Fruit fly (Drosophila melanogaster): ENCODE data around the gene sturkopf.

sturkopf gene

DNA sequence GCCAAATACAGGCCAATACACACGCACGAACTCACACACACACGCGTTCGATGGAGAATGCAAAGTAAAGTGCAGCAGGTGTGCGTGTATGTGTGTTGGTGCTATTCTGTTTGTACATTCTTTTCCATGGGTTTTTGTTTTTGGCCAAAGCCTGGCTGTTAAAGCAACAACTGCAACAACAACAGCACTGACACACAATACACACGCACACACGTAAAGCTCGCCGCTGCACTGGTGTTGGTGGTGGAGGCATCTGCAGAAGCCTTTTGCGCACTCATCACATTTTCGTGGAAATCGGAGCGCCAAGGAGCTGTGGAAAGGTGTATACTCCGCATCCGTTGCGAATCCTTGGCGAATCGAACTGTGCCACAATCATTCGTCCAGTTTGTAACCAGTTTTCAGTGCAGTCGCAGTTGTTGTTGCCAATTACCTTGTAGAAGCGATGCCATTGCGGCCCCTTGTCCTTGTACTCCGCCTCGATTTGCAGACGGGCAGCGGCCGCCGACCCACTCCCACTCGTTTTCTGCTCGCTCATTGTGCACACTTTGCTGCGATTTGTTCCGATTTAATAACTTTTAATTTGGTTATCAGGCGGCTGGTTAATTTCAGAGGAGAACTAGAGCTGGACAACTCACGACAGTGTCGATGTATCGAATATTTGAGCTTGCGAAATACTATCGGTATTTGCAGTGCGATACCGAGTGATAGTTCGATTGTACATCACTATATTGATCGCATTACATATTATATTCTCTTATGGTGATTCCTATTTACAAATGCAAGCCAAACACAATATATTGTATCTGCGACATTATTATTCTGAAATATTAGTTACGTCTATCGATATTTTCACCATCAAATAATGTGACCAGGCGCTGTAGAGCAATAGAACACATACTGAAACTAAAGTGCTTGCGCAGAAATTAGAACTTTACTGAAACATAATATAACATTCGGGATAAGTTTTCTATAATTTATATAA, 37.1 kb upstream of the sturkopf start:
- TF ChIP-seq Ets98B (GFP tag; IDR thresholded peaks at IDR 0.05) = peak; percentile 40; the same call in 1 of the 2 replicates
- TF ChIP-seq CG17806 (tag; optimal IDR thresholded peaks at IDR 0.05) = peak; percentile 4
- no peak for TF ChIP-seq D1 (tag; optimal IDR thresholded peaks at IDR 0.05)
- TF ChIP-seq CG32121 (GFP tag; IDR thresholded peaks at IDR 0.05) = no peak
- no peak for TF ChIP-seq CG13204 (GFP tag; optimal IDR thresholded peaks at IDR 0.05)
- no peak for TF ChIP-seq CG10348 (GFP tag; IDR thresholded peaks at IDR 0.05)
- peak; percentile 24 for TF ChIP-seq CG15710 (tag; optimal IDR thresholded peaks at IDR 0.05)
- no peak for TF ChIP-seq CG4496 (GFP tag; IDR thresholded peaks at IDR 0.05)
- TF ChIP-seq Snoo (tag; optimal IDR thresholded peaks at IDR 0.05) = peak; percentile 28
- TF ChIP-seq CG34367 (tag; optimal IDR thresholded peaks at IDR 0.05) = no peak
- no peak for TF ChIP-seq CG12605 (GFP tag; IDR thresholded peaks at IDR 0.05)
- no peak for TF ChIP-seq EcR (GFP tag; optimal IDR thresholded peaks at IDR 0.05)
- no peak for TF ChIP-seq gl (tag; optimal IDR thresholded peaks at IDR 0.05)
- TF ChIP-seq rn (GFP tag; IDR thresholded peaks at IDR 0.05) = no peak
- peak; percentile 41 for TF ChIP-seq CG8159 (tag; optimal IDR thresholded peaks at IDR 0.05)
- TF ChIP-seq fd96Ca (GFP tag; IDR thresholded peaks at IDR 0.05) = no peak
- TF ChIP-seq CG8301 (tag; optimal IDR thresholded peaks at IDR 0.05) = no peak
- peak; percentile 36 for TF ChIP-seq Pif1A (GFP tag; optimal IDR thresholded peaks at IDR 0.05)
- no peak for TF ChIP-seq Pif1B (GFP tag; optimal IDR thresholded peaks at IDR 0.05)
- TF ChIP-seq CG9948 (tag; optimal IDR thresholded peaks at IDR 0.05) = no peak
- no peak for TF ChIP-seq CG14655 (GFP tag; optimal IDR thresholded peaks at IDR 0.05)

DNA sequence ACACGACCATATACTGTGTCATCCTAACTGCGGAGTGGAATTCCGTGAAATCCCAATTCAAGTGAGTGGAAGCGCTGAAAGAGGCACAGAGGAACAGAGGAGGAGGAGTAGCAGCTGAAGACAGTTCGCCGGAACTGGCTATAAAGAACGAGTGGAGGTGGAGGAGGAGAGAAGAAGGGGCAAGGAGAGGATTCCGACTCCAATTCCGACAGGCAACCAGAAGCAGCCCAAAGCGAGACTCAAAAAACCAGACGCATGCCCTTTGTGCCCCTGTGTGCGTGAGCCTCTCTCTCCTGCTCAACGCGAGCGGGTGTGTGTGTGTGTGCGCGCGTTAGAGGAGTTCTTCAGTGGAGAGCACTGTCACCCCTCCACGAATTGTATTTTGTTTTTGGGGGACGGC, 36.2 kb upstream of the sturkopf start:
- TF ChIP-seq CG32121 (GFP tag; IDR thresholded peaks at IDR 0.05) = no peak
- TF ChIP-seq CG14655 (GFP tag; optimal IDR thresholded peaks at IDR 0.05) = no peak
- no peak for TF ChIP-seq CG12605 (GFP tag; IDR thresholded peaks at IDR 0.05)
- no peak for TF ChIP-seq rn (GFP tag; IDR thresholded peaks at IDR 0.05)
- TF ChIP-seq CG34367 (tag; optimal IDR thresholded peaks at IDR 0.05) = no peak
- TF ChIP-seq Pif1B (GFP tag; optimal IDR thresholded peaks at IDR 0.05) = no peak
- TF ChIP-seq CG10348 (GFP tag; IDR thresholded peaks at IDR 0.05) = no peak
- no peak for TF ChIP-seq CG8159 (tag; optimal IDR thresholded peaks at IDR 0.05)
- TF ChIP-seq fd96Ca (GFP tag; IDR thresholded peaks at IDR 0.05) = peak; percentile 26; the same call in 1 of the 3 replicates
- TF ChIP-seq CG4496 (GFP tag; IDR thresholded peaks at IDR 0.05) = 0 out of 3 replicates have a peak, but pooled peaks have one; percentile 7
- no peak for TF ChIP-seq gl (tag; optimal IDR thresholded peaks at IDR 0.05)
- TF ChIP-seq CG8301 (tag; optimal IDR thresholded peaks at IDR 0.05) = no peak
- no peak for TF ChIP-seq Snoo (tag; optimal IDR thresholded peaks at IDR 0.05)
- no peak for TF ChIP-seq CG17806 (tag; optimal IDR thresholded peaks at IDR 0.05)

DNA sequence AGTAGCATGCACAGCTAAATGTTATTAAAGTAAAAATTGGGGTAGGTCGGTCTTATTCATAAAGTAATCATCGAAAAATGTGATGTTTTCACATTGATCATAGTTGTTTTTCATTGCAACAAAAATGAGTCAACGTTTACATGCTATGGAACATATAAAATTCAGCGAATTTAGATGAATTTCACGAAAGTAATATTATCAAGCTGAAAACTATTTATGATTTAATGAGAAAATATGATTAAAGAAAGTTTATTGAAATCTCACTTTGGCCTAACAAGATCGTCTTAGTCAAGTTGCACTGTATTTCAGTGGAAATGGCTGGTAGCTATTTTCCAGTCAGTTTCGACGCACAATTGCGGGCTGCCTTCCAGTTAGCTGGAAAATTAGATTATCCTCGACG, 35.8 kb upstream of the sturkopf start:
- TF ChIP-seq CG12605 (GFP tag; IDR thresholded peaks at IDR 0.05) = no peak
- no peak for TF ChIP-seq rn (GFP tag; IDR thresholded peaks at IDR 0.05)
- no peak for TF ChIP-seq CG9948 (tag; optimal IDR thresholded peaks at IDR 0.05)
- TF ChIP-seq Snoo (tag; optimal IDR thresholded peaks at IDR 0.05) = no peak
- TF ChIP-seq CG8301 (tag; optimal IDR thresholded peaks at IDR 0.05) = no peak
- no peak for TF ChIP-seq CG8159 (tag; optimal IDR thresholded peaks at IDR 0.05)
- no peak for TF ChIP-seq Ets98B (GFP tag; IDR thresholded peaks at IDR 0.05)
- no peak for TF ChIP-seq fd96Ca (GFP tag; IDR thresholded peaks at IDR 0.05)
- no peak for TF ChIP-seq CG34367 (tag; optimal IDR thresholded peaks at IDR 0.05)
- no peak for TF ChIP-seq CG14655 (GFP tag; optimal IDR thresholded peaks at IDR 0.05)
- TF ChIP-seq CG13204 (GFP tag; optimal IDR thresholded peaks at IDR 0.05) = no peak
- TF ChIP-seq gl (tag; optimal IDR thresholded peaks at IDR 0.05) = no peak
- TF ChIP-seq CG32121 (GFP tag; IDR thresholded peaks at IDR 0.05) = no peak
- TF ChIP-seq EcR (GFP tag; optimal IDR thresholded peaks at IDR 0.05) = no peak
- TF ChIP-seq CG17806 (tag; optimal IDR thresholded peaks at IDR 0.05) = no peak
- TF ChIP-seq Pif1A (GFP tag; optimal IDR thresholded peaks at IDR 0.05) = no peak
- no peak for TF ChIP-seq Pif1B (GFP tag; optimal IDR thresholded peaks at IDR 0.05)
- no peak for TF ChIP-seq CG10348 (GFP tag; IDR thresholded peaks at IDR 0.05)
- TF ChIP-seq CG4496 (GFP tag; IDR thresholded peaks at IDR 0.05) = no peak

DNA sequence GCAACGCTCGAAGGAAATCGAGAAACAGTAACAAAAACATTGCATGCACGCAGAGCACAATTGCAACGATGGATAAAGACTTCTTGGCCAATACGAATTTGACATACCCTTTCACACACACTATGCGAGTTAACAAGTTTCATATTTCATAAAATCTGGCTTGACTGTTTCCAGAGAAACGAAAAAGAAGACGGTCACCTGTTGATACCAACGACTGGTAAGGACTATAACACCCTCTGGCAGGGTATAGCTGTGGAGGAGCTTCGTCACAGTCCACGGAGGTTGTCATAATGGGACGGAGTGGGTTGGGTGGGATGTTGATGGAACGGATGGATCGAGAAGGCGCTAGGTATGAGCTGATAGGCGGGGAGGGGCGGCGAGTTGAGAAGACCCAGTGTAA, 35.1 kb upstream of the sturkopf start:
- TF ChIP-seq Snoo (tag; optimal IDR thresholded peaks at IDR 0.05) (peak; percentile 72), CG17806 (tag; optimal IDR thresholded peaks at IDR 0.05) (peak; percentile 68), CG8301 (tag; optimal IDR thresholded peaks at IDR 0.05) (peak; percentile 79), rn (GFP tag; IDR thresholded peaks at IDR 0.05) (peak; percentile 68), CG34367 (tag; optimal IDR thresholded peaks at IDR 0.05) (peak; percentile 78), CG32121 (GFP tag; IDR thresholded peaks at IDR 0.05) (peak; percentile 81), CG8159 (tag; optimal IDR thresholded peaks at IDR 0.05) (peak; percentile 73), gl (tag; optimal IDR thresholded peaks at IDR 0.05) (peak; percentile 64), Ets98B (GFP tag; IDR thresholded peaks at IDR 0.05) (peak; percentile 91), CG9948 (tag; optimal IDR thresholded peaks at IDR 0.05) (peak; percentile 75), D1 (tag; optimal IDR thresholded peaks at IDR 0.05) (no peak), EcR (GFP tag; optimal IDR thresholded peaks at IDR 0.05) (peak; percentile 36), fd96Ca (GFP tag; IDR thresholded peaks at IDR 0.05) (peak; percentile 92), CG4496 (GFP tag; IDR thresholded peaks at IDR 0.05) (peak; percentile 87), CG15710 (tag; optimal IDR thresholded peaks at IDR 0.05) (peak; percentile 83), CG14655 (GFP tag; optimal IDR thresholded peaks at IDR 0.05) (no peak), CG10348 (GFP tag; IDR thresholded peaks at IDR 0.05) (no peak), Pif1B (GFP tag; optimal IDR thresholded peaks at IDR 0.05) (peak; percentile 63), Pif1A (GFP tag; optimal IDR thresholded peaks at IDR 0.05) (no peak), CG13204 (GFP tag; optimal IDR thresholded peaks at IDR 0.05) (no peak), CG12605 (GFP tag; IDR thresholded peaks at IDR 0.05) (peak; percentile 75)

Data from whole organism, pupa.